Worm (Caenorhabditis elegans): ENCODE data around the gene elks-1.

elks-1 gene

ce11 chrIV:3384593-3384992 lies 34.8 kb upstream of the elks-1 start (continued):
- peak; percentile 81 to 83 (median 82) for TF ChIP-seq dpl-1 (GFP tag; optimal IDR thresholded peaks at IDR 0.05)
- peak; percentile 92 for TF ChIP-seq rnt-1 (tag; optimal IDR thresholded peaks at IDR 0.05)
- TF ChIP-seq snpc-4 (tag; optimal IDR thresholded peaks at IDR 0.05): peak; percentile 54
- no peak for TF ChIP-seq alr-1 (tag; optimal IDR thresholded peaks at IDR 0.05; ENCODE audit: borderline replicate concordance)
- TF ChIP-seq irx-1 (tag; optimal IDR thresholded peaks at IDR 0.05): peak; percentile 86
- TF ChIP-seq swsn-7 (tag; optimal IDR thresholded peaks at IDR 0.05): peak; percentile 96
- peak; percentile 93 to 96 for TF ChIP-seq efl-1 (optimal IDR thresholded peaks at IDR 0.05)
- TF ChIP-seq efl-1 (GFP tag; optimal IDR thresholded peaks at IDR 0.05 in 1 of 2): peak; percentile 80 to 98
- peak; percentile 49 to 92 (median 82) for TF ChIP-seq ceh-82 (tag; optimal IDR thresholded peaks at IDR 0.05)
- peak; percentile 86 to 89 for TF ChIP-seq lin-35 (GFP tag; optimal IDR thresholded peaks at IDR 0.05)
- TF ChIP-seq ceh-63 (GFP tag; optimal IDR thresholded peaks at IDR 0.05): no peak
- peak in 1 of 2 experiments; percentile 83 for TF ChIP-seq ztf-11 (tag; optimal IDR thresholded peaks at IDR 0.05)
- TF ChIP-seq nhr-47 (tag; optimal IDR thresholded peaks at IDR 0.05): peak; percentile 97
- TF ChIP-seq sox-4 (tag; optimal IDR thresholded peaks at IDR 0.05): peak; percentile 78
- peak in 2 of 6 experiments; percentile 48 to 57 for TF ChIP-seq elt-3 (tag; optimal IDR thresholded peaks at IDR 0.05)
- TF ChIP-seq mab-9 (GFP tag; IDR thresholded peaks at IDR 0.05): peak; percentile 92
- TF ChIP-seq elt-2 (tag; optimal IDR thresholded peaks at IDR 0.05): peak; percentile 86
- TF ChIP-seq snu-23 (GFP tag; optimal IDR thresholded peaks at IDR 0.05): peak; percentile 97
- peak; percentile 74 for TF ChIP-seq zip-4 (GFP tag; optimal IDR thresholded peaks at IDR 0.05)
- peak; percentile 66 for TF ChIP-seq C04F5.9 (tag; optimal IDR thresholded peaks at IDR 0.05)
- TF ChIP-seq blmp-1 (tag; optimal IDR thresholded peaks at IDR 0.05): peak; percentile 99
- no peak for TF ChIP-seq sptf-1 (tag; optimal IDR thresholded peaks at IDR 0.05)
- TF ChIP-seq dsc-1 (tag; optimal IDR thresholded peaks at IDR 0.05): peak; percentile 90
- TF ChIP-seq zag-1 (tag; optimal IDR thresholded peaks at IDR 0.05): no peak
- no peak for TF ChIP-seq unc-30 (tag; optimal IDR thresholded peaks at IDR 0.05)
- TF ChIP-seq unc-86 (tag; optimal IDR thresholded peaks at IDR 0.05): peak; percentile 97
- TF ChIP-seq nhr-76 (tag; optimal IDR thresholded peaks at IDR 0.05): no peak
- TF ChIP-seq mdl-1 (tag; optimal IDR thresholded peaks at IDR 0.05): peak; percentile 58 to 95
- TF ChIP-seq fos-1 (tag; optimal IDR thresholded peaks at IDR 0.05): peak; percentile 76
- peak; percentile 93 for TF ChIP-seq xbp-1 (tag; optimal IDR thresholded peaks at IDR 0.05)
- TF ChIP-seq fkh-4 (tag; optimal IDR thresholded peaks at IDR 0.05; ENCODE audit: borderline replicate concordance): peak; percentile 49
- peak; percentile 92 for TF ChIP-seq grh-1 (GFP tag; IDR thresholded peaks at IDR 0.05)
- TF ChIP-seq Y116A8C.19 (tag; optimal IDR thresholded peaks at IDR 0.05; ENCODE audit: borderline replicate concordance): no peak
- peak; percentile 89 for TF ChIP-seq mep-1 (tag; optimal IDR thresholded peaks at IDR 0.05)
- no peak for TF ChIP-seq nhr-84 (tag; optimal IDR thresholded peaks at IDR 0.05)
- TF ChIP-seq lin-13 (GFP tag; optimal IDR thresholded peaks at IDR 0.05): peak; percentile 92
- TF ChIP-seq sup-37 (GFP tag; optimal IDR thresholded peaks at IDR 0.05): peak; percentile 28
- TF ChIP-seq unc-130 (tag; optimal IDR thresholded peaks at IDR 0.05): no peak
- TF ChIP-seq nhr-11 (tag; optimal IDR thresholded peaks at IDR 0.05): peak; percentile 86
- TF ChIP-seq aly-2 (tag; optimal IDR thresholded peaks at IDR 0.05): no peak
- TF ChIP-seq lin-15B (tag; optimal IDR thresholded peaks at IDR 0.05): peak; percentile 67
- TF ChIP-seq nhr-20 (tag; optimal IDR thresholded peaks at IDR 0.05): peak; percentile 95
- peak; percentile 65 for TF ChIP-seq C16A3.4 (tag; optimal IDR thresholded peaks at IDR 0.05)
- TF ChIP-seq ztf-4 (tag; optimal IDR thresholded peaks at IDR 0.05): peak; percentile 82
- TF ChIP-seq aha-1 (tag; optimal IDR thresholded peaks at IDR 0.05): peak; percentile 93
- TF ChIP-seq jun-1 (tag; optimal IDR thresholded peaks at IDR 0.05): peak; percentile 87
- no peak for TF ChIP-seq pag-3 (tag; optimal IDR thresholded peaks at IDR 0.05; ENCODE audit: borderline replicate concordance, insufficient read depth)
- no peak for TF ChIP-seq pqm-1 (tag; optimal IDR thresholded peaks at IDR 0.05)
- no peak for TF ChIP-seq nhr-28 (tag; optimal IDR thresholded peaks at IDR 0.05)
- TF ChIP-seq nhr-237 (tag; optimal IDR thresholded peaks at IDR 0.05): peak; percentile 11
- no peak for TF ChIP-seq tlp-1 (tag; optimal IDR thresholded peaks at IDR 0.05)
- no peak for TF ChIP-seq efl-3 (GFP tag; optimal IDR thresholded peaks at IDR 0.05)
- TF ChIP-seq hlh-17 (GFP tag; optimal IDR thresholded peaks at IDR 0.05; ENCODE audit: borderline replicate concordance): no peak
